Fruit fly (Drosophila melanogaster): ENCODE data around the gene OdsH.

Gene OdsH

DNA sequence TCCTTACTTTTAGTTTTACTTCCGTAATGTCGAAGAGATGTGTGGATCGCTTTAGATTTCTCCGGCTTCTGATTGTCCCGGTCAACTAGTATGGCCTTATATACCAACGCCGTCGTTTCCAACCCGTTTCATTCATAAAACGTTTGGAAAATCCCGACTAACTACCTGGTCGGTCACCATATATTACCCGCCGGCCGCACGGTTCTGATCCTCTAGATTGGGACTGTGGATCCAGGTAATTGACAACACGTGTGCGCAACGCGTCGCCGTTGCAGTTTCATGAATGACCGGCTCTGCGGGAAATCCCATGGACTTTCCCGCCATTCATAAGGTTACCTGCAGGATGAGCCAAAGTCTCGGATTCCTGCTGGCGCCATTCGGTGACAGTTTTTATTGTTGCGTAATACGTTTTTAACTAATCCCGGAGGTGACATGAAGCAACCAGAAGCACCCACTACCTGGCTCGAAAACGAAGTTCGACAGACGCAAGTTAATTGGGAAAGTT is 28.9 kb downstream of the OdsH start, which contains the start of gene CG12986:
TSS of gene CG12986 (minus strand) at position 51 of the 505 bp plus-strand sequence.
- no peak for TF ChIP-seq Myc (optimal IDR thresholded peaks at IDR 0.05)

DNA sequence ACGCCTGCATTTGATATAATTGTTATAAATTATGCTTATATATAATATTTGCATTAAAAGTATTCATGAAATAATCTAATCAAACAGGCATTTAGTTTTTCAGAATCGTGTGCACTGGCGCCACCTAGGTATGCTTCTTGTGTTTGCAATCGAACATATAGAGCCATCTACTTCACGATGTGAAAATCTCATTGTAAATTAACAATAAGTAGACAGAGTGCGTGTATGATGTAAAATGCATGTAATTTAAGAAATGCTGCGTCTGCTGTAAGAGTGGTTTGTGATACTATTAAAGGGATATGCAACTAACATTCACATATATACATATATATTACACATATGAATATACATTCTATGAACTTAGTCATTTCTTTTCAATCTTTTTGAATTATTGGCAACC is 29.4 kb downstream of the OdsH start:
- TF ChIP-seq psq (GFP tag; optimal IDR thresholded peaks at IDR 0.05) (peak; percentile 20), ey (GFP tag; optimal IDR thresholded peaks at IDR 0.05) (peak; percentile 9), sage (GFP tag; optimal IDR thresholded peaks at IDR 0.05) (no peak), Abd-B (GFP tag; optimal IDR thresholded peaks at IDR 0.05) (no peak), foxo (GFP tag; optimal IDR thresholded peaks at IDR 0.05) (peak in 1 of 2 experiments; percentile 49), fru (GFP tag; optimal IDR thresholded peaks at IDR 0.05) (peak; percentile 18), h (GFP tag; optimal IDR thresholded peaks at IDR 0.05) (peak; percentile 22), Sp1 (GFP tag; optimal IDR thresholded peaks at IDR 0.05) (no peak), Dif (GFP tag; optimal IDR thresholded peaks at IDR 0.05; ENCODE audit: partially characterized antibody) (no peak), dsf (GFP tag; optimal IDR thresholded peaks at IDR 0.05; ENCODE audit: borderline replicate concordance) (no peak), dl (GFP tag; optimal IDR thresholded peaks at IDR 0.05; ENCODE audit: insufficient read depth in 1 of 2, partially characterized antibody in 2 of 2) (no peak), jim (GFP tag; optimal IDR thresholded peaks at IDR 0.05) (no peak), Hnf4 (GFP tag; optimal IDR thresholded peaks at IDR 0.05) (peak; percentile 34), HLH106 (tag; optimal IDR thresholded peaks at IDR 0.05) (peak; percentile 43), rgr (GFP tag; optimal IDR thresholded peaks at IDR 0.05) (peak; percentile 30), OdsH (GFP tag; optimal IDR thresholded peaks at IDR 0.05) (peak; percentile 53)

DNA sequence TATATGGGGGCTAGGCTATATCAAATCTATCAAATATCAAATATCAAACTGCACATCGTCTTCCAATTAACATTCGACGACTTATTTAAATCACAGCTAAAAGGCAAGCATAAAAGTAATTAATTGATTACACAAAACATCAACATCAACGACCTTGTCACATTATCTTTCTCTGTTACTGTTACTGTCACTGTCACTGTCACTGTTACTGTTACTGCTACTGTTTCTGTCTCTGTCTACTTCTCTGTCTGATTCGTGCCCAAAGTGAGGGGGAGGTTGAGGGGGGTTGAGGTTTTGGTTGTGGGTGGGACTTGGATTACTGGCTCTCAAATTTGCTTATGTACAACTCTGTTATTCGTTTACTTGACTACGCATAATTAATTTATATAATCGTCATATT is 30.7 kb downstream of the OdsH start:
- TF ChIP-seq Sp1 (GFP tag; optimal IDR thresholded peaks at IDR 0.05) = no peak
- TF ChIP-seq lola (GFP tag; optimal IDR thresholded peaks at IDR 0.05) = no peak
- peak; percentile 59 for TF ChIP-seq fru (GFP tag; optimal IDR thresholded peaks at IDR 0.05)

DNA sequence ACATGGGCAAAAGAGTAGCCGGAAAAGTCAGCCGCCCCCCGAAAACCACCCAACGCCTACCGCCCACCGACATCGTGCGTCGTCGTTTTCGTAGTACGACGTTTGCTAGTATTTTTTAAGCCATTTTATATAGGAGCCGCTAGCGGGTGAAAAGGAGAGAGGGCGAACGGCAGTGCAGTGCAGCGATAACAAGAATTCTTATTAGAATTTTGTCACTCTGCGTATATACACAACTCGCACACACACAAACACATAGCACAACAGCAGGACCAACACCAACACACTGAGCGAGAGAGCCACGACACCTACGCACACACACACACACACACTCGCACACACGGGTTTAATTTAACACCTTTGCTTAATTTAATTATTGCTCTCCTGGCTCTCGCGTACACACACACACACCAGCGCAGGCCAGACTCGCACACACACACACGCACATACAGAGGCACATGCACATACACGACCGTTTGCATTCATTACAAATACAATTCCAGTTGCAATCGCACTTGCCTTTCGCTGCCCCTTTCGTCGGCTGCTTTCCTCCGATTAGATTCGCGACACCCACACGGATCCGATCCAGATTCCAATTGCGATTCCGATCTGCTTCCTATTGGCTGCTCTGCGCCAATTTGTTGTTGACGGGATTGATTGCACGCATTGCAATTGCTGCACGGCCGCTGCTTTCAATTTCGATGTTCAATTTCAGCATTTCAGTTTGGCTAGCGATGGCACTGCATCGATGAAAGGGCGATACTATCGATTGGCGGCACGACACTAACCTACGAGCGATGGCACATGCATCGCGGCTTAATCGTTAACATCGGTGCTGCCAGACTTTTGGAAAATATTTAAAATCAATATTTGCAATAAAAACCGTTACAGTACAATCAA is 36.2 kb downstream of the OdsH start, which contains the start of gene Socs16D:
TSS of gene Socs16D (minus strand) at position 758 of the 897 bp plus-strand sequence.
- peak; percentile 23 for TF ChIP-seq ey (GFP tag; optimal IDR thresholded peaks at IDR 0.05)
- peak; percentile 4 for TF ChIP-seq woc (GFP tag; optimal IDR thresholded peaks at IDR 0.05)
- peak; percentile 66 for TF ChIP-seq Dfd (GFP tag; optimal IDR thresholded peaks at IDR 0.05)
- peak; percentile 26 for TF ChIP-seq HLH106 (tag; optimal IDR thresholded peaks at IDR 0.05)
- no peak for TF ChIP-seq Jra (GFP tag; optimal IDR thresholded peaks at IDR 0.05)
- TF ChIP-seq OdsH (GFP tag; optimal IDR thresholded peaks at IDR 0.05) = peak; percentile 46
- TF ChIP-seq Mio (GFP tag; optimal IDR thresholded peaks at IDR 0.05) = no peak
- TF ChIP-seq Vsx2 (GFP tag; optimal IDR thresholded peaks at IDR 0.05; ENCODE audit: partially characterized antibody) = no peak
- no peak for TF ChIP-seq dsf (GFP tag; optimal IDR thresholded peaks at IDR 0.05; ENCODE audit: borderline replicate concordance)
- peak; percentile 42 for TF ChIP-seq psq (GFP tag; optimal IDR thresholded peaks at IDR 0.05)
- TF ChIP-seq sv (GFP tag; optimal IDR thresholded peaks at IDR 0.05) = peak; percentile 10
- TF ChIP-seq Dif (GFP tag; optimal IDR thresholded peaks at IDR 0.05; ENCODE audit: partially characterized antibody) = no peak
- no peak for TF ChIP-seq dl (GFP tag; optimal IDR thresholded peaks at IDR 0.05; ENCODE audit: insufficient read depth in 1 of 2, partially characterized antibody in 2 of 2)
- TF ChIP-seq Hr83 (GFP tag; optimal IDR thresholded peaks at IDR 0.05; ENCODE audit: poor library complexity, severe bottlenecking) = peak; percentile 54
- peak; percentile 77 for TF ChIP-seq Abd-B (GFP tag; optimal IDR thresholded peaks at IDR 0.05)
- TF ChIP-seq h (GFP tag; optimal IDR thresholded peaks at IDR 0.05) = peak; percentile 48
- no peak for TF ChIP-seq GATAd (GFP tag; optimal IDR thresholded peaks at IDR 0.05)
- no peak for TF ChIP-seq CG32264 (GFP tag; optimal IDR thresholded peaks at IDR 0.05)
- peak; percentile 99 for TF ChIP-seq N (GFP tag; optimal IDR thresholded peaks at IDR 0.05)
- TF ChIP-seq Myc (optimal IDR thresholded peaks at IDR 0.05) = no peak
- TF ChIP-seq usp (GFP tag; optimal IDR thresholded peaks at IDR 0.05) = no peak
- no peak for TF ChIP-seq dmrt93B (GFP tag; optimal IDR thresholded peaks at IDR 0.05)
- TF ChIP-seq brk (GFP tag; optimal IDR thresholded peaks at IDR 0.05) = peak; percentile 45
- TF ChIP-seq br (GFP tag; optimal IDR thresholded peaks at IDR 0.05) = peak; percentile 48
- peak; percentile 40 for TF ChIP-seq fru (GFP tag; optimal IDR thresholded peaks at IDR 0.05)
- TF ChIP-seq Hr78 (GFP tag; optimal IDR thresholded peaks at IDR 0.05) = peak; percentile 82
- peak in 1 of 2 experiments; percentile 25 for TF ChIP-seq foxo (GFP tag; optimal IDR thresholded peaks at IDR 0.05)
- no peak for TF ChIP-seq CrebA (GFP tag; optimal IDR thresholded peaks at IDR 0.05; ENCODE audit: borderline replicate concordance)
- TF ChIP-seq Sp1 (GFP tag; optimal IDR thresholded peaks at IDR 0.05) = peak; percentile 51
- peak; percentile 1 for TF ChIP-seq Hnf4 (GFP tag; optimal IDR thresholded peaks at IDR 0.05)
- TF ChIP-seq jim (GFP tag; optimal IDR thresholded peaks at IDR 0.05) = no peak
- TF ChIP-seq Rel (GFP tag; optimal IDR thresholded peaks at IDR 0.05) = no peak
- TF ChIP-seq Rel (tag; optimal IDR thresholded peaks at IDR 0.05) = peak; percentile 1
- peak; percentile 28 for TF ChIP-seq CG9705 (GFP tag; optimal IDR thresholded peaks at IDR 0.05)
- no peak for TF ChIP-seq sage (GFP tag; optimal IDR thresholded peaks at IDR 0.05)
- TF ChIP-seq tai (GFP tag; optimal IDR thresholded peaks at IDR 0.05) = no peak
- TF ChIP-seq lola (GFP tag; optimal IDR thresholded peaks at IDR 0.05) = no peak
- TF ChIP-seq rgr (GFP tag; optimal IDR thresholded peaks at IDR 0.05) = peak; percentile 40
- TF ChIP-seq pan (optimal IDR thresholded peaks at IDR 0.05) = no peak

All from whole organism, wandering third instar larva.